Fruit fly (Drosophila melanogaster) whole organism, embryonic: ENCODE measurements around the gene Tsp2A.
A peak's percentile ranks its signal among the peaks of the same experiment; 100 is the strongest.

Source experiments
- CG10431 ChIP-seq: fragments of 200-800 bp; sonication (Bioruptor generic); optimal IDR thresholded peaks from 3 replicates; lab custom pipeline; 2018; ENCODE audit warnings: missing biosample characterization, mild to moderate bottlenecking, missing genetic modification characterization
- CG11085 ChIP-seq: fragments of 200-800 bp; sonication (Bioruptor generic); IDR thresholded peaks from 2 replicates; pipeline ENCODE4 v1.3.6; 2022; ENCODE audit warnings: missing biosample characterization, missing genetic modification characterization
- CG12155 ChIP-seq: fragments of 200-800 bp; sonication (Bioruptor generic); optimal IDR thresholded peaks from 3 replicates; lab custom pipeline; 2016; ENCODE audit warnings: missing biosample characterization, missing genetic modification characterization
- CG12236 ChIP-seq: fragments of 200-800 bp; sonication (Bioruptor generic); optimal IDR thresholded peaks from 2 replicates; lab custom pipeline; 2016; ENCODE audit warnings: missing biosample characterization, missing genetic modification characterization
- CG14050 ChIP-seq: fragments of 200-800 bp; sonication (Bioruptor generic); IDR thresholded peaks from 3 replicates; pipeline ENCODE4 v1.3.6; 2022; ENCODE audit warnings: missing biosample characterization, missing genetic modification characterization
- CG17568 ChIP-seq: fragments of 200-800 bp; sonication (Bioruptor generic); optimal IDR thresholded peaks from 2 replicates; lab custom pipeline; 2018; ENCODE audit warnings: missing biosample characterization, mild to moderate bottlenecking, missing genetic modification characterization, moderate library complexity
- CG17829 ChIP-seq: fragments of 200-800 bp; optimal IDR thresholded peaks from 2 replicates; lab custom pipeline; 2019; ENCODE audit warnings: missing biosample characterization, mild to moderate bottlenecking, missing genetic modification characterization, moderate library complexity
- CG17912 ChIP-seq: fragments of 200-800 bp; sonication (Bioruptor generic); optimal IDR thresholded peaks from 2 replicates; lab custom pipeline; 2018; ENCODE audit warnings: missing biosample characterization, mild to moderate bottlenecking, missing genetic modification characterization
- CG1832 ChIP-seq: fragments of 200-800 bp; sonication (Bioruptor generic); optimal IDR thresholded peaks from 2 replicates; lab custom pipeline; 2017; ENCODE audit warnings: missing biosample characterization, mild to moderate bottlenecking, missing genetic modification characterization, inconsistent platforms
- CG18476 ChIP-seq: fragments of 200-800 bp; sonication (Bioruptor generic); optimal IDR thresholded peaks from 2 replicates; lab custom pipeline; 2016; ENCODE audit warnings: missing biosample characterization, mild to moderate bottlenecking, missing genetic modification characterization
- CG2116 ChIP-seq: fragments of 200-800 bp; sonication (Bioruptor generic); optimal IDR thresholded peaks from 3 replicates; lab custom pipeline; 2018; ENCODE audit warnings: missing biosample characterization, mild to moderate bottlenecking, missing genetic modification characterization
- CG3065 ChIP-seq: fragments of 200-800 bp; sonication (Bioruptor generic); optimal IDR thresholded peaks from 2 replicates; lab custom pipeline; 2016; ENCODE audit warnings: missing biosample characterization, missing genetic modification characterization
- CG31441 ChIP-seq: fragments of 200-800 bp; sonication (Bioruptor generic); IDR thresholded peaks from 2 replicates; pipeline ENCODE4 v1.3.6; 2022; ENCODE audit warnings: missing biosample characterization, missing genetic modification characterization
- CG3281 ChIP-seq: fragments of 200-800 bp; sonication (Bioruptor generic); optimal IDR thresholded peaks from 3 replicates; lab custom pipeline; 2017; ENCODE audit warnings: missing biosample characterization, mild to moderate bottlenecking, missing genetic modification characterization
- CG33557 ChIP-seq: fragments of 200-800 bp; sonication (Bioruptor generic); optimal IDR thresholded peaks from 2 replicates; lab custom pipeline; 2019; ENCODE audit warnings: missing biosample characterization, mild to moderate bottlenecking, missing genetic modification characterization, moderate library complexity
- CG34376 ChIP-seq: fragments of 200-800 bp; sonication (Bioruptor generic); optimal IDR thresholded peaks from 2 replicates; lab custom pipeline; 2018; ENCODE audit warnings: missing biosample characterization, mild to moderate bottlenecking, missing genetic modification characterization
- CG4617 ChIP-seq: fragments of 200-800 bp; sonication (Bioruptor generic); optimal IDR thresholded peaks from 3 replicates; lab custom pipeline; 2016; ENCODE audit warnings: missing biosample characterization, missing genetic modification characterization, borderline replicate concordance
- CG7786 ChIP-seq: fragments of 200-800 bp; sonication (Bioruptor generic); optimal IDR thresholded peaks from 2 replicates; lab custom pipeline; 2016; ENCODE audit warnings: missing biosample characterization, missing genetic modification characterization
- Chrac-16 ChIP-seq: fragments of 200-800 bp; sonication (Bioruptor generic); optimal IDR thresholded peaks from 3 replicates; lab custom pipeline; 2016; ENCODE audit warnings: missing biosample characterization, missing genetic modification characterization
- Dad ChIP-seq: fragments of 200-800 bp; sonication (Bioruptor generic); optimal IDR thresholded peaks from 3 replicates; lab custom pipeline; 2016; ENCODE audit warnings: missing biosample characterization, missing genetic modification characterization
- Dip3 ChIP-seq: fragments of 200-800 bp; sonication (Bioruptor generic); optimal IDR thresholded peaks from 3 replicates; lab custom pipeline; 2016; ENCODE audit warnings: missing biosample characterization, missing genetic modification characterization
- E2f1 ChIP-seq: fragments of 200-800 bp; sonication (Bioruptor generic); IDR thresholded peaks from 2 replicates; pipeline ENCODE4 v1.3.6; 2022; ENCODE audit warnings: missing biosample characterization, missing genetic modification characterization
- HLH54F ChIP-seq: fragments of 200-800 bp; sonication (Bioruptor generic); optimal IDR thresholded peaks from 3 replicates; lab custom pipeline; 2016; ENCODE audit warnings: missing biosample characterization, missing genetic modification characterization
- Hsf ChIP-seq: fragments of 200-800 bp; sonication (Bioruptor generic); optimal IDR thresholded peaks from 3 replicates; lab custom pipeline; 2016; ENCODE audit warnings: missing biosample characterization, missing genetic modification characterization
- Jarid2 ChIP-seq: fragments of 200-800 bp; sonication (Bioruptor generic); optimal IDR thresholded peaks from 3 replicates; lab custom pipeline; 2017; ENCODE audit warnings: mild to moderate bottlenecking, missing biosample characterization, missing genetic modification reagents, missing genetic modification characterization
- Lim3 ChIP-seq: fragments of 200-800 bp; sonication (Bioruptor generic); IDR thresholded peaks from 2 replicates; pipeline ENCODE4 v1.3.6; 2022; ENCODE audit warnings: missing biosample characterization, missing genetic modification characterization
- Nf-YA ChIP-seq: fragments of 200-800 bp; sonication (Bioruptor generic); IDR thresholded peaks from 2 replicates; pipeline ENCODE4 v1.3.6; 2022; ENCODE audit warnings: missing biosample characterization, missing genetic modification characterization
- Nf-YC ChIP-seq: fragments of 200-800 bp; optimal IDR thresholded peaks from 3 replicates; lab custom pipeline; 2019; ENCODE audit warnings: missing biosample characterization, mild to moderate bottlenecking, missing genetic modification characterization, moderate library complexity
- Oaz ChIP-seq: fragments of 200-800 bp; sonication (Bioruptor generic); IDR thresholded peaks from 2 replicates; pipeline ENCODE4 v1.3.6; 2022; ENCODE audit warnings: missing biosample characterization, missing genetic modification characterization
- PHDP ChIP-seq: fragments of 200-800 bp; sonication (Bioruptor generic); optimal IDR thresholded peaks from 3 replicates; lab custom pipeline; 2018; ENCODE audit warnings: missing biosample characterization, mild to moderate bottlenecking, missing genetic modification characterization, moderate library complexity
- Pdp1 ChIP-seq, 2 experiments: fragments of 200-800 bp; sonication (Bioruptor generic); optimal IDR thresholded peaks; 3 replicates each; lab custom pipeline; 2016; ENCODE audit warnings: missing biosample characterization in 2 of 2, missing genetic modification characterization in 2 of 2, mild to moderate bottlenecking in 1 of 2, moderate library complexity in 1 of 2
- Sry-δ ChIP-seq: fragments of 200-800 bp; sonication (Bioruptor generic); optimal IDR thresholded peaks from 2 replicates; lab custom pipeline; 2016; ENCODE audit warnings: missing biosample characterization, missing genetic modification characterization
- ab ChIP-seq: fragments of 200-800 bp; sonication (Bioruptor generic); optimal IDR thresholded peaks from 2 replicates; lab custom pipeline; 2016; ENCODE audit warnings: missing biosample characterization, missing genetic modification characterization
- br ChIP-seq: fragments of >200 bp; optimal IDR thresholded peaks from 2 replicates; lab custom pipeline; 2017
- chm ChIP-seq: fragments of 200-800 bp; sonication (Bioruptor generic); IDR thresholded peaks from 2 replicates; pipeline ENCODE4 v1.3.6; 2022; ENCODE audit warnings: missing biosample characterization, missing genetic modification characterization
- croc ChIP-seq: fragments of 200-800 bp; sonication (Bioruptor generic); conservative IDR thresholded peaks from 3 replicates; pipeline ENCODE4 v1.3.6; 2022; ENCODE audit warnings: missing biosample characterization, missing genetic modification characterization
- fd102C ChIP-seq: fragments of 200-800 bp; sonication (Bioruptor generic); optimal IDR thresholded peaks from 2 replicates; lab custom pipeline; 2018; ENCODE audit warnings: missing biosample characterization, mild to moderate bottlenecking, missing genetic modification characterization, moderate library complexity
- fd3F ChIP-seq: fragments of 200-800 bp; sonication (Bioruptor generic); optimal IDR thresholded peaks from 2 replicates; lab custom pipeline; 2018; ENCODE audit warnings: missing biosample characterization, mild to moderate bottlenecking, missing genetic modification characterization, moderate library complexity
- gce ChIP-seq: fragments of 200-800 bp; sonication (Bioruptor generic); IDR thresholded peaks from 3 replicates; pipeline ENCODE4 v1.3.6; 2022; ENCODE audit warnings: missing biosample characterization, missing genetic modification characterization
- grau ChIP-seq: fragments of 200-800 bp; optimal IDR thresholded peaks from 3 replicates; lab custom pipeline; 2019; ENCODE audit warnings: missing biosample characterization, mild to moderate bottlenecking, missing genetic modification characterization, moderate library complexity
- ham ChIP-seq: fragments of 200-800 bp; sonication (Bioruptor generic); IDR thresholded peaks from 2 replicates; pipeline ENCODE4 v1.3.6; 2022; ENCODE audit warnings: missing biosample characterization, missing genetic modification characterization
- insv ChIP-seq, 2 experiments: fragments of 200-800 bp; sonication (Bioruptor generic); optimal IDR thresholded peaks; 3 replicates each; lab custom pipeline; 2016 to 2018; ENCODE audit warnings: missing biosample characterization in 2 of 2, missing genetic modification characterization in 2 of 2
- maf-S ChIP-seq: fragments of 200-800 bp; sonication (Bioruptor generic); optimal IDR thresholded peaks from 2 replicates; lab custom pipeline; 2016; ENCODE audit warnings: missing biosample characterization, missing genetic modification characterization
- pum ChIP-seq: fragments of 200-800 bp; sonication (Bioruptor generic); optimal IDR thresholded peaks from 2 replicates; lab custom pipeline; 2016; ENCODE audit warnings: missing biosample characterization, missing genetic modification characterization
- scrt ChIP-seq: fragments of 200-800 bp; sonication (Bioruptor generic); optimal IDR thresholded peaks from 2 replicates; lab custom pipeline; 2018; ENCODE audit warnings: missing biosample characterization, mild to moderate bottlenecking, missing genetic modification characterization, moderate library complexity
- sd ChIP-seq: fragments of 200-800 bp; sonication (Bioruptor generic); optimal IDR thresholded peaks from 3 replicates; lab custom pipeline; 2018; ENCODE audit warnings: missing biosample characterization, mild to moderate bottlenecking, missing genetic modification characterization, moderate library complexity
- seq ChIP-seq: fragments of 200-800 bp; sonication (Bioruptor generic); IDR thresholded peaks from 2 replicates; pipeline ENCODE4 v1.3.6; 2022; ENCODE audit warnings: missing biosample characterization, missing genetic modification characterization
- slou ChIP-seq: fragments of 200-800 bp; sonication (Bioruptor generic); optimal IDR thresholded peaks from 3 replicates; lab custom pipeline; 2016; ENCODE audit warnings: missing biosample characterization, missing genetic modification characterization
- slp2 ChIP-seq: fragments of 200-800 bp; sonication (Bioruptor generic); optimal IDR thresholded peaks from 2 replicates; lab custom pipeline; 2016; ENCODE audit warnings: missing biosample characterization, missing genetic modification characterization
- sr ChIP-seq: fragments of 200-800 bp; sonication (Bioruptor generic); IDR thresholded peaks from 3 replicates; pipeline ENCODE4 v1.3.6; 2022; ENCODE audit warnings: missing biosample characterization, missing genetic modification characterization
- ttk ChIP-seq: fragments of 200-800 bp; sonication (Bioruptor generic); IDR thresholded peaks from 2 replicates; pipeline ENCODE4 v2.1.2; 2022; ENCODE audit warnings: missing biosample characterization, missing genetic modification characterization
- vnd ChIP-seq: fragments of 200-800 bp; sonication (Bioruptor generic); IDR thresholded peaks from 3 replicates; pipeline ENCODE4 v1.3.6; 2022; ENCODE audit warnings: missing biosample characterization, missing genetic modification characterization; ENCODE audit not compliant: partially characterized antibody

The Tsp2A gene

DNA sequence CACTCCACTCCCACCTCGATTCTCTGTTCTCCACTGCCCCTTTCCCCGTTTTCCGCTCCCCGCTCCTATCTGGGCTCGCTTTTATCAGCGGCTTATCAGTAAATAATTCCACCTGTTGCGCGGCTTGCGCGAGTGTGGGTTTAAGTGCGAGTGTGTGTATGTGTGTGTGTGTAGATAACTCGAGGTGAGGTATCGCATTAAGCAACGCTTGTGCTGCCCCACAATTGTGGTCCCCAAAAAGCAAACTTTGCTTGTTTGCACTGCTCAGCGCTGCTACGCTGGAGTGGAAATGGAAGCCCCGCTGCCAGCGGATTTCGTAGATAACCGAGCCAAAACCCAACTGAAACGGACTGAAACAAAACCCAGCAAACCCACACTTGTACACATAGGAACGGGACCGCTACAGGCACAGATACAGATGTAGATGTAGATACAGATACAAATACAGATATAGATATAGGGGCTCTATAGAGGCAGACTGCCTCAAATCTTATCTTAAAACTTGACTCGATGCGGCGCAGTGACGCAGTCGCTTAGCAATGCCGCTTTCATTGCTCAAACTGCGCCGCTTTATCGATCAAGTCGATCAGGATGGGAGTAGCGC, 40.9 kb downstream of the Tsp2A start (continued):
- TF ChIP-seq grau (tag; lab: Kevin White, UChicago): no peak
- no peak for TF ChIP-seq CG14050 (GFP tag; lab: Robert Waterston, UW)
- TF ChIP-seq CG1832 (GFP tag; lab: Kevin White, UChicago): no peak
- TF ChIP-seq Dip3 (GFP tag; lab: Kevin White, UChicago): no peak
- TF ChIP-seq slp2: no peak
- TF ChIP-seq chm (GFP tag; lab: Robert Waterston, UW): no peak
- no peak for TF ChIP-seq ab
- TF ChIP-seq seq (GFP tag; lab: Robert Waterston, UW): no peak
- TF ChIP-seq gce (GFP tag; lab: Robert Waterston, UW): no peak
- TF ChIP-seq ttk (GFP tag; lab: Robert Waterston, UW): no peak
- TF ChIP-seq br: no peak
- TF ChIP-seq sr (GFP tag; lab: Robert Waterston, UW): no peak
- no peak for TF ChIP-seq Oaz (GFP tag; lab: Robert Waterston, UW)
- no peak for TF ChIP-seq slou
- TF ChIP-seq CG12155: no peak
- peak; percentile 32 for TF ChIP-seq CG34376 (GFP tag; lab: Kevin White, UChicago)
- no peak for TF ChIP-seq fd3F (GFP tag; lab: Kevin White, UChicago)
- no peak for TF ChIP-seq CG33557 (GFP tag; lab: Kevin White, UChicago)
- TF ChIP-seq Jarid2 (GFP tag; lab: Kevin White, UChicago): no peak
- no peak for TF ChIP-seq maf-S
- no peak for TF ChIP-seq CG2116 (GFP tag; lab: Kevin White, UChicago)
- TF ChIP-seq Sry-δ (GFP tag; lab: Kevin White, UChicago): no peak
- TF ChIP-seq Chrac-16 (GFP tag; lab: Kevin White, UChicago): no peak
- no peak for TF ChIP-seq CG12236 (GFP tag; lab: Kevin White, UChicago)
- no peak for TF ChIP-seq vnd (GFP tag; lab: Robert Waterston, UW)
- no peak for TF ChIP-seq CG4617 (GFP tag; lab: Kevin White, UChicago)
- TF ChIP-seq Nf-YC (tag; lab: Kevin White, UChicago): no peak
- no peak for TF ChIP-seq CG31441 (GFP tag; lab: Robert Waterston, UW)
- no peak for TF ChIP-seq ham
- TF ChIP-seq CG10431 (GFP tag; lab: Kevin White, UChicago): no peak
- no peak for TF ChIP-seq HLH54F
- no peak for TF ChIP-seq Lim3 (GFP tag; lab: Robert Waterston, UW)
- no peak for TF ChIP-seq E2f1 (GFP tag; lab: Robert Waterston, UW)
- TF ChIP-seq Hsf (GFP tag; lab: Kevin White, UChicago): no peak
- no peak for TF ChIP-seq CG3065 (GFP tag; lab: Kevin White, UChicago)
- TF ChIP-seq pum: no peak
- no peak for TF ChIP-seq fd102C (GFP tag; lab: Kevin White, UChicago)
- no peak for TF ChIP-seq CG3281 (GFP tag; lab: Kevin White, UChicago)
- TF ChIP-seq CG17568 (GFP tag; lab: Kevin White, UChicago): no peak
- TF ChIP-seq scrt (GFP tag; lab: Kevin White, UChicago): no peak
- no peak for TF ChIP-seq PHDP (tag; lab: Kevin White, UChicago)
- no peak for TF ChIP-seq insv (GFP tag; optimal IDR thresholded peaks at IDR 0.05; lab: Kevin White, UChicago)
- peak in 1 of 2 experiments; percentile 22 for TF ChIP-seq Pdp1 (GFP tag; optimal IDR thresholded peaks at IDR 0.05; lab: Kevin White, UChicago)
- no peak for TF ChIP-seq CG17829 (tag; lab: Kevin White, UChicago)
- TF ChIP-seq croc (GFP tag; lab: Robert Waterston, UW): no peak
- peak; percentile 32 for TF ChIP-seq CG17912 (GFP tag; lab: Kevin White, UChicago)
- no peak for TF ChIP-seq sd (tag; lab: Kevin White, UChicago)
- TF ChIP-seq Nf-YA (GFP tag; lab: Robert Waterston, UW): no peak
- no peak for TF ChIP-seq CG11085
- TF ChIP-seq Dad (GFP tag; lab: Kevin White, UChicago): no peak
- no peak for TF ChIP-seq CG7786 (GFP tag; lab: Kevin White, UChicago)
- TF ChIP-seq CG18476 (GFP tag; lab: Kevin White, UChicago): no peak
